Worm (Caenorhabditis elegans): ENCODE data around the gene sup-1.

The sup-1 gene

DNA sequence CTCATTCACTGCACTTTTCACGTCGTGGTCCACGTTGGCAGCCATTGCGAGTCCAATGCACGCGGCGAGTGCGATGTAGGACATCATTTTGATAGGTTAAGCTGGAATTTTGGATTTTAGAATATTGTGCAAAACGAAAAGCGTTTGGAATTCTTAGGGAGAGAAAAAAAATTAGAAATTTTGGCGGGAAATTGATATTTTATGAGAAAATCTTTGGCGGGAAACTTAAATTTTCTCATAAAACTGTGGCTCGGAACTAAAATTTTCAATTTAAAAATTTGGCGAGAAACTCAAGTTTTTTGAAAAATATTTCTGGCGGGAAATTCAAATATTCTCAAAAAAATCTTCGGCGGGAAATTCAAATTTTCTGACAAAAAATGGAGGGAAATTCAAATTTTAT, at the start of gene sup-1:
sup-1 (minus strand) TSS at position 101 of the 400 bp plus-strand sequence.
- no peak for TF ChIP-seq tbx-7 (tag; optimal IDR thresholded peaks at IDR 0.05)
- no peak for TF ChIP-seq dve-1 (tag; optimal IDR thresholded peaks at IDR 0.05)
- TF ChIP-seq ceh-6 (GFP tag; optimal IDR thresholded peaks at IDR 0.05) = no peak
- TF ChIP-seq ceh-19 (GFP tag; optimal IDR thresholded peaks at IDR 0.05) = no peak
- TF ChIP-seq ceh-48 (tag; optimal IDR thresholded peaks at IDR 0.05) = no peak
- TF ChIP-seq tbx-2 (tag; optimal IDR thresholded peaks at IDR 0.05) = no peak
- no peak for TF ChIP-seq fkh-10 (GFP tag; optimal IDR thresholded peaks at IDR 0.05)
- TF ChIP-seq pag-3 (tag; optimal IDR thresholded peaks at IDR 0.05; ENCODE audit: borderline replicate concordance) = no peak
- no peak for TF ChIP-seq T23F11.4 (GFP tag; optimal IDR thresholded peaks at IDR 0.05)
- no peak for TF ChIP-seq lin-11 (tag; optimal IDR thresholded peaks at IDR 0.05)
- no peak for TF ChIP-seq npax-4 (tag; optimal IDR thresholded peaks at IDR 0.05)
- TF ChIP-seq ceh-18 (tag; optimal IDR thresholded peaks at IDR 0.05) = no peak
- TF ChIP-seq pha-4 (tag; optimal IDR thresholded peaks at IDR 0.05) = no peak
- no peak for TF ChIP-seq ceh-31 (tag; optimal IDR thresholded peaks at IDR 0.05)
- TF ChIP-seq hlh-30 (tag; optimal IDR thresholded peaks at IDR 0.05; ENCODE audit: insufficient read depth) = no peak
- TF ChIP-seq elt-2 (tag; optimal IDR thresholded peaks at IDR 0.05) = no peak
- TF ChIP-seq ttx-3 (tag; optimal IDR thresholded peaks at IDR 0.05) = no peak
- TF ChIP-seq dmd-4 (tag; optimal IDR thresholded peaks at IDR 0.05; ENCODE audit: borderline replicate concordance) = no peak

DNA sequence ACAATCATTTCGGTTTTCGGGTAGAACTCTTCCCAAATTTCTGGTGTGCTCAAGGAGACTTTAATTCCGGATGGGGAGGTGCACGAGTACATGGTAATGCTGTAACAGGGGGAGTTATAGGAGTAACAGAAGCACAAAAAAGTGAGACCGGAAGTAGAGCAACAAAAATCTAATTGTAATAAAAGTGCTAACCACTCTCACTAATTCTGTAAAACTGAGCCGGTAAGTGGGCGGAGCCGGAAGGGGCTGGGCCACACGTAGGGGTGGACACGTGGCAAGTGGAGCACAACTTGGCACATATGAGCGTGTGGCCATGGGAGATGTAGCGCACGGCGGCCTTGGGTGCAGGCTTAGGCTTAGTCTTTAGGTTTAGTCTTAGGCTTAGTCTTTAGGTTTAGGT, 48.5 kb upstream of the sup-1 start, which contains the start of gene tbx-38:
tbx-38 (minus strand) TSS at position 101 of the 400 bp plus-strand sequence.
- TF ChIP-seq lim-6 (tag; optimal IDR thresholded peaks at IDR 0.05) (no peak), ahr-1 (tag; optimal IDR thresholded peaks at IDR 0.05) (no peak), unc-55 (GFP tag; optimal IDR thresholded peaks at IDR 0.05) (no peak), ama-1 (optimal IDR thresholded peaks at IDR 0.05) (no peak)

DNA sequence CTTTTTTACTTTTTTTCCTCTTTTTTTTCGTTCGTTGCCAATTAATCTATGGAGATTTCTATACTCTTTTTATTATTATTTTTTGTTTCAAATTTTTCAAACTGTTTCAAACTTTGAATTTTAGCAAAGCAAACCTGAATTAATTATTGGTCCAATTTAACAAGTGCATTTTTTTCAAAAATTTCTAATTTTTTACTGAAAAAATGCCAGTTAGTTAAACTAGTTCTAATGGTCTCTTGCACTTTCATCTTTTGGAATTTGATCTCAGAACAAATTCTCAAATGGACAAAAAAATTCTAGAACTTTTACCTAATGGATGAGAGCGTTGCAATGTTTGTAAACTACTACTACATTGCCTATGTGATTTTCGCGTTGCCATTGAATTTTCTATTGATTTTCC, 44.4 kb upstream of the sup-1 start, which contains the start of gene srd-74:
srd-74 (plus strand) TSS at position 301 of the 400 bp plus-strand sequence.
- TF ChIP-seq K09A11.1 (tag; optimal IDR thresholded peaks at IDR 0.05; ENCODE audit: insufficient read depth) = no peak
- TF ChIP-seq gmeb-2 (tag; optimal IDR thresholded peaks at IDR 0.05) = no peak
- TF ChIP-seq ceh-18 (tag; optimal IDR thresholded peaks at IDR 0.05) = no peak
- no peak for TF ChIP-seq pag-3 (tag; optimal IDR thresholded peaks at IDR 0.05; ENCODE audit: borderline replicate concordance)
- no peak for TF ChIP-seq sdc-2 (tag; optimal IDR thresholded peaks at IDR 0.05)

DNA sequence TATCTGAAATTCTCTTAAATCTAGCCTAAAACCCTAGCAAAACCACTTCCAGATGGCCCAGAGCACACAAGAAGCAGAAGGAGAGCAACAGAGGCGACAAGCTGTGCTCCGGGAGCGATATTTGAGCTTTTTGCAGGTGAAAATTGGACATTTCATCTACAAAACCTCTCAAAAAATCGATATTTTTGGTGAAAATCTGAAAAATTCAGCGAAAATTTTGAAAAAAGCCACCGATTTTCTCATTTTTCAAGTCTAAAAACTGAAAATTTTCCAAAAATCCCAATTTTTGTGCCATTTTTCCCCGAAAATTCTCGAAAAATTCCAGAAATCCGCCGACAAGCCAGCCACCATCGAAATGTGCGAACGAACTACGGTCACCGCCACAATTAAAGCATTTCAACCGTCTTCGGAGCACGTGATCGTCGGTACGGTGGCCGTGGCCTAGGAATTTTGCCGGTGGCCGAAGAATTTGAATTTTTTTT, 42.8 kb upstream of the sup-1 start, which contains the start of gene C24H11.5:
C24H11.5 (plus strand) TSS at position 51 of the 482 bp plus-strand sequence.
- TF ChIP-seq C08G9.2 (tag; optimal IDR thresholded peaks at IDR 0.05) (no peak), odd-2 (tag; optimal IDR thresholded peaks at IDR 0.05) (no peak), pax-1 (tag; optimal IDR thresholded peaks at IDR 0.05) (no peak), ceh-6 (GFP tag; optimal IDR thresholded peaks at IDR 0.05) (no peak), nhr-11 (tag; optimal IDR thresholded peaks at IDR 0.05) (no peak), Y22D7AL.16 (tag; optimal IDR thresholded peaks at IDR 0.05) (no peak), pha-4 (tag; optimal IDR thresholded peaks at IDR 0.05) (no peak), elt-2 (tag; optimal IDR thresholded peaks at IDR 0.05) (no peak), sdc-2 (tag; optimal IDR thresholded peaks at IDR 0.05) (no peak), K09A11.1 (tag; optimal IDR thresholded peaks at IDR 0.05; ENCODE audit: insufficient read depth) (no peak)

DNA sequence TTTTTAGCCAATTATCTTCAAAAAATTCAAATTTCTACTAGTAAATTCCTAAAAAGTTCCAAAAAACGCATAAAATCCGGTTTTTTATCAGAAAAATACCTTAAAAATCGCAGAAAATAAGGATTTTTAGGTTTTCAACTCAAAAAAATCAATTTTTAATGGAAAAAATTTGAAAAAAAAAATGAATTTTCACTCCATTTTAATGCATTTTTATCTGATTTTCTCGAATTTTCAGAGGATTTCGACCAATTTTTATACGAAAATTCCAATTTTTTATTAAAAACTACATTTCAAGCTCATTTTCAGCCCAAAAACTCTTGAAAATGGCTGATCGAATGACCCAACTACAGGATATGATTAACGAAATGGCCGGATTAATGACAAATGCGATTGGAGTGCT, 39.9 kb upstream of the sup-1 start, which contains the start of gene mdt-21:
mdt-21 (plus strand) TSS at position 301 of the 400 bp plus-strand sequence.
- TF ChIP-seq syd-9 (tag; optimal IDR thresholded peaks at IDR 0.05) (no peak), sdc-2 (tag; optimal IDR thresholded peaks at IDR 0.05) (no peak), gmeb-2 (tag; optimal IDR thresholded peaks at IDR 0.05) (no peak), ref-2 (tag; optimal IDR thresholded peaks at IDR 0.05) (no peak), che-1 (tag; optimal IDR thresholded peaks at IDR 0.05) (no peak), fkh-10 (GFP tag; optimal IDR thresholded peaks at IDR 0.05) (no peak), pha-2 (tag; optimal IDR thresholded peaks at IDR 0.05) (no peak), hlh-15 (tag; optimal IDR thresholded peaks at IDR 0.05) (no peak), ceh-24 (tag; optimal IDR thresholded peaks at IDR 0.05) (no peak), ttx-3 (tag; optimal IDR thresholded peaks at IDR 0.05) (no peak), rnt-1 (tag; optimal IDR thresholded peaks at IDR 0.05) (no peak), elt-2 (tag; optimal IDR thresholded peaks at IDR 0.05) (no peak)
